Worm (Caenorhabditis elegans) whole organism, young adult: ENCODE data around the gene shw-1.

Experiments used
- B0035.1 ChIP-seq: sonication (generic microtip); optimal IDR thresholded peaks from 2 replicates; lab custom pipeline; 2016; ENCODE audit warnings: missing genetic modification characterization, mild to moderate bottlenecking, missing compliant biosample characterization, missing genotype, missing genetic modification reagents
- B0261.1 ChIP-seq: sonication (generic microtip); optimal IDR thresholded peaks from 2 replicates; lab custom pipeline; 2016; ENCODE audit warnings: mild to moderate bottlenecking, missing genetic modification characterization, moderate library complexity, missing compliant biosample characterization
- B0336.3 ChIP-seq: fragments of 200-800 bp; sonication (Bioruptor generic); IDR thresholded peaks from 2 replicates; pipeline ENCODE4 v1.3.6; 2022; ENCODE audit warnings: missing genetic modification characterization, missing compliant biosample characterization
- C06A6.2 ChIP-seq: fragments of 200-800 bp; sonication (Bioruptor generic); conservative IDR thresholded peaks from 2 replicates; pipeline ENCODE4 v1.3.6; 2022; ENCODE audit warnings: missing genetic modification characterization, missing compliant biosample characterization
- C17E4.6 ChIP-seq: fragments of 200-800 bp; sonication (Bioruptor generic); IDR thresholded peaks from 2 replicates; pipeline ENCODE4 v1.3.6; 2022; ENCODE audit warnings: missing genetic modification reagents, missing genetic modification characterization, missing compliant biosample characterization
- D2030.7 ChIP-seq: fragments of 200-800 bp; sonication (Bioruptor generic); IDR thresholded peaks from 2 replicates; pipeline ENCODE4 v1.3.6; 2022; ENCODE audit warnings: missing genetic modification reagents, missing genetic modification characterization, missing compliant biosample characterization
- F33H1.4 ChIP-seq: fragments of 200-800 bp; sonication (Bioruptor generic); IDR thresholded peaks from 2 replicates; pipeline ENCODE4 v1.3.6; 2022; ENCODE audit warnings: missing genetic modification reagents, missing genetic modification characterization, missing compliant biosample characterization
- F49E8.2 ChIP-seq: sonication (generic microtip); optimal IDR thresholded peaks from 3 replicates; lab custom pipeline; 2017; ENCODE audit warnings: missing genetic modification characterization, mild to moderate bottlenecking, missing compliant biosample characterization, antibody characterized with exemption, moderate library complexity; ENCODE audit not compliant: insufficient read depth
- Y53G8AR.9 ChIP-seq: fragments of 200-800 bp; sonication (Bioruptor generic); conservative IDR thresholded peaks from 2 replicates; pipeline ENCODE4 v1.3.6; 2022; ENCODE audit warnings: missing genetic modification reagents, missing genetic modification characterization, missing compliant biosample characterization
- Y79H2A.3 ChIP-seq: fragments of 200-800 bp; sonication (Bioruptor generic); conservative IDR thresholded peaks from 2 replicates; pipeline ENCODE4 v1.3.6; 2022; ENCODE audit warnings: missing genetic modification reagents, missing genetic modification characterization, missing compliant biosample characterization
- Y95B8A.8 ChIP-seq: fragments of 200-800 bp; sonication (Bioruptor generic); IDR thresholded peaks from 2 replicates; pipeline ENCODE4 v1.3.6; 2022; ENCODE audit warnings: missing genetic modification reagents, missing genetic modification characterization, missing compliant biosample characterization
- ZK185.1 ChIP-seq: sonication (generic microtip); optimal IDR thresholded peaks from 2 replicates; lab custom pipeline; 2016; ENCODE audit warnings: mild to moderate bottlenecking, missing genetic modification characterization, missing compliant biosample characterization; ENCODE audit not compliant: poor library complexity, severe bottlenecking
- athp-1 ChIP-seq: sonication (generic microtip); optimal IDR thresholded peaks from 2 replicates; lab custom pipeline; 2017; ENCODE audit warnings: mild to moderate bottlenecking, missing genetic modification characterization, missing compliant biosample characterization
- attf-5 ChIP-seq: fragments of 200-800 bp; sonication (Bioruptor generic); optimal IDR thresholded peaks from 2 replicates; lab custom pipeline; 2018; ENCODE audit warnings: mild to moderate bottlenecking, missing genetic modification characterization, missing compliant biosample characterization
- bed-2 ChIP-seq: fragments of 200-800 bp; sonication (Bioruptor generic); IDR thresholded peaks from 2 replicates; pipeline ENCODE4 v1.3.6; 2022; ENCODE audit warnings: missing genetic modification reagents, missing genetic modification characterization, missing compliant biosample characterization
- cebp-1 ChIP-seq, 2 experiments: fragments of 200-800 bp in 1 of 2; sonication (Bioruptor generic) in 1 of 2; sonication (generic microtip) in 1 of 2; IDR thresholded peaks in 1 of 2; optimal IDR thresholded peaks in 1 of 2; 2 replicates each; pipeline versions ENCODE4 v1.3.6 to Lab custom; 2017 to 2022; ENCODE audit warnings: missing compliant biosample characterization in 2 of 2, missing genetic modification characterization in 2 of 2, mild to moderate bottlenecking in 1 of 2, missing genetic modification reagents in 1 of 2, moderate library complexity in 1 of 2
- ceh-100 ChIP-seq: fragments of 200-800 bp; sonication (Bioruptor generic); IDR thresholded peaks from 2 replicates; pipeline ENCODE4 v1.3.6; 2022; ENCODE audit warnings: missing genetic modification reagents, missing genetic modification characterization, missing compliant biosample characterization
- ceh-40 ChIP-seq: fragments of 200-800 bp; sonication (Bioruptor generic); IDR thresholded peaks from 2 replicates; pipeline ENCODE4 v1.3.6; 2022; ENCODE audit warnings: missing genetic modification characterization, missing compliant biosample characterization
- ceh-58 ChIP-seq: fragments of 200-800 bp; sonication (Bioruptor generic); IDR thresholded peaks from 2 replicates; pipeline ENCODE4 v1.3.6; 2022; ENCODE audit warnings: missing genetic modification characterization, missing compliant biosample characterization
- ceh-91 ChIP-seq: fragments of 200-800 bp; sonication (Bioruptor generic); IDR thresholded peaks from 2 replicates; pipeline ENCODE4 v1.3.6; 2022; ENCODE audit warnings: missing genetic modification reagents, missing genetic modification characterization, missing compliant biosample characterization
- ets-4 ChIP-seq: fragments of 200-800 bp; sonication (Bioruptor generic); optimal IDR thresholded peaks from 2 replicates; lab custom pipeline; 2018; ENCODE audit warnings: mild to moderate bottlenecking, missing genetic modification characterization, missing compliant biosample characterization
- him-1 ChIP-seq: sonication (generic microtip); optimal IDR thresholded peaks from 2 replicates; lab custom pipeline; 2016; ENCODE audit warnings: missing genotype, missing genetic modification reagents, missing genetic modification characterization, missing compliant biosample characterization
- hlh-12 ChIP-seq: sonication (generic microtip); optimal IDR thresholded peaks from 2 replicates; lab custom pipeline; 2016; ENCODE audit warnings: missing genetic modification characterization, missing compliant biosample characterization
- hmg-20 ChIP-seq: fragments of 200-800 bp; sonication (Bioruptor generic); IDR thresholded peaks from 2 replicates; pipeline ENCODE4 v1.3.6; 2022; ENCODE audit warnings: missing genetic modification reagents, missing genetic modification characterization, missing compliant biosample characterization
- hrde-1 ChIP-seq: sonication (generic microtip); optimal IDR thresholded peaks from 2 replicates; lab custom pipeline; 2016; ENCODE audit warnings: missing genetic modification characterization, mild to moderate bottlenecking, missing compliant biosample characterization, moderate library complexity, missing genotype, missing genetic modification reagents, borderline replicate concordance
- hsf-1 ChIP-seq: fragments of 200-800 bp; sonication (Bioruptor generic); IDR thresholded peaks from 2 replicates; pipeline ENCODE4 v1.3.6; 2022; ENCODE audit warnings: missing genetic modification reagents, missing genetic modification characterization, missing compliant biosample characterization
- let-526 ChIP-seq: fragments of 200-800 bp; sonication (Bioruptor generic); IDR thresholded peaks from 2 replicates; pipeline ENCODE4 v1.3.6; 2022; ENCODE audit warnings: missing genetic modification reagents, missing genetic modification characterization, missing compliant biosample characterization
- lin-26 ChIP-seq: fragments of 200-800 bp; sonication (Bioruptor generic); IDR thresholded peaks from 2 replicates; pipeline ENCODE4 v1.3.6; 2022; ENCODE audit warnings: missing genetic modification reagents, missing genetic modification characterization, missing compliant biosample characterization
- lin-35 ChIP-seq, 3 experiments: fragments of 150-350 bp in 2 of 3; sonication (generic microtip) in 1 of 3; optimal IDR thresholded peaks; 2 replicates each; lab custom pipeline; 2014 to 2018; ENCODE audit warnings: missing biosample characterization in 3 of 3, missing genetic modification characterization in 3 of 3, missing genetic modification reagents in 3 of 3
- lin-40 ChIP-seq: sonication (generic microtip); optimal IDR thresholded peaks from 2 replicates; lab custom pipeline; 2016; ENCODE audit warnings: missing genetic modification characterization, mild to moderate bottlenecking, missing compliant biosample characterization, missing genotype, missing genetic modification reagents
- lsl-1 ChIP-seq: fragments of 200-800 bp; sonication (Bioruptor generic); optimal IDR thresholded peaks from 2 replicates; lab custom pipeline; 2018; ENCODE audit warnings: mild to moderate bottlenecking, missing genetic modification characterization, moderate library complexity, missing compliant biosample characterization
- madf-3 ChIP-seq: fragments of 200-800 bp; sonication (Bioruptor generic); IDR thresholded peaks from 2 replicates; pipeline ENCODE4 v1.3.6; 2022; ENCODE audit warnings: missing genetic modification reagents, missing genetic modification characterization, missing compliant biosample characterization
- mcd-1 ChIP-seq: fragments of 200-800 bp; sonication (Bioruptor generic); IDR thresholded peaks from 2 replicates; pipeline ENCODE4 v1.3.6; 2022; ENCODE audit warnings: missing genetic modification reagents, missing genetic modification characterization, missing compliant biosample characterization
- nfyb-1 ChIP-seq: fragments of 200-800 bp; sonication (Bioruptor generic); IDR thresholded peaks from 2 replicates; pipeline ENCODE4 v1.3.6; 2022; ENCODE audit warnings: missing genetic modification reagents, missing genetic modification characterization, missing compliant biosample characterization
- nhr-179 ChIP-seq: sonication (generic microtip); optimal IDR thresholded peaks from 2 replicates; lab custom pipeline; 2016; ENCODE audit warnings: mild to moderate bottlenecking, missing genetic modification characterization, missing compliant biosample characterization
- rec-8 ChIP-seq, 2 experiments: sonication (generic microtip); optimal IDR thresholded peaks; 2 replicates each; lab custom pipeline; 2016; ENCODE audit warnings: mild to moderate bottlenecking in 2 of 2, missing genetic modification characterization in 2 of 2, missing genetic modification reagents in 2 of 2, missing genotype in 2 of 2, missing biosample characterization in 1 of 2, missing compliant biosample characterization in 1 of 2, moderate library complexity in 1 of 2
- rpc-1 ChIP-seq, 2 experiments: fragments of 150-350 bp in 1 of 2; sonication (generic microtip) in 1 of 2; optimal IDR thresholded peaks; 2 replicates each; lab custom pipeline; 2014 to 2018; ENCODE audit warnings: missing biosample characterization in 1 of 2, missing genetic modification characterization in 1 of 2, missing genetic modification reagents in 1 of 2, missing genotype in 1 of 2
- snpc-4 ChIP-seq, 5 experiments: fragments of 150-350 bp in 1 of 5; sonication (generic microtip) in 4 of 5; optimal IDR thresholded peaks; 2 replicates each; lab custom pipeline; 2014 to 2018; ENCODE audit warnings: missing genetic modification characterization in 5 of 5, missing biosample characterization in 3 of 5, antibody characterized with exemption in 2 of 5, mild to moderate bottlenecking in 2 of 5, missing compliant biosample characterization in 2 of 5, missing genotype in 2 of 5, moderate library complexity in 2 of 5, missing genetic modification reagents in 1 of 5
- tlf-1 ChIP-seq: fragments of 200-800 bp; sonication (Bioruptor generic); optimal IDR thresholded peaks from 2 replicates; lab custom pipeline; 2018; ENCODE audit warnings: mild to moderate bottlenecking, missing genetic modification characterization, missing compliant biosample characterization
- unc-62 ChIP-seq: fragments of 150-350 bp; optimal IDR thresholded peaks from 2 replicates; lab custom pipeline; 2014; ENCODE audit warnings: missing biosample characterization, missing genetic modification reagents, missing genetic modification characterization
- ztf-25 ChIP-seq: fragments of 200-800 bp; sonication (Bioruptor generic); IDR thresholded peaks from 2 replicates; pipeline ENCODE4 v1.3.6; 2022; ENCODE audit warnings: missing genetic modification reagents, missing genetic modification characterization, missing compliant biosample characterization
- ztf-26 ChIP-seq: sonication (generic microtip); optimal IDR thresholded peaks from 2 replicates; lab custom pipeline; 2017; ENCODE audit warnings: missing genetic modification characterization, missing compliant biosample characterization
- ztf-28 ChIP-seq: fragments of 200-800 bp; sonication (Bioruptor generic); IDR thresholded peaks from 2 replicates; pipeline ENCODE4 v1.3.6; 2022; ENCODE audit warnings: missing genetic modification reagents, missing genetic modification characterization, missing compliant biosample characterization

shw-1 gene

ce11 chrII:8326228-8326960, 5.1 kb upstream of the shw-1 start (continued):
- TF ChIP-seq rec-8 (tag; optimal IDR thresholded peaks at IDR 0.05; lab: Kevin White, UChicago) (peak in 1 of 2 experiments; percentile 17), ceh-91 (GFP tag; lab: Robert Waterston, UW) (no peak), hrde-1 (tag; lab: Kevin White, UChicago) (peak; percentile 73), Y79H2A.3 (peak; percentile 52; the same call in 1 of the 2 replicates), Y53G8AR.9 (0 out of 2 replicates have a peak, but pooled peaks have one; percentile 50), let-526 (GFP tag; lab: Robert Waterston, UW) (no peak), lsl-1 (GFP tag; lab: Kevin White, UChicago) (peak; percentile 3), lin-40 (tag; lab: Kevin White, UChicago) (no peak), hmg-20 (GFP tag; lab: Robert Waterston, UW) (no peak), lin-26 (GFP tag; lab: Robert Waterston, UW) (0 out of 2 replicates have a peak, but pooled peaks have one; percentile 30), nhr-179 (tag; lab: Kevin White, UChicago) (no peak), hlh-12 (tag; lab: Kevin White, UChicago) (no peak), B0261.1 (tag; lab: Kevin White, UChicago) (no peak), hsf-1 (peak; percentile 44; the same call in 1 of the 2 replicates), ceh-58 (0 out of 2 replicates have a peak, but pooled peaks have one; percentile 48), snpc-4 (GFP tag; optimal IDR thresholded peaks at IDR 0.05; lab: Kevin White, UChicago) (peak; percentile 5), snpc-4 (tag; optimal IDR thresholded peaks at IDR 0.05; lab: Kevin White, UChicago) (peak in 1 of 4 experiments; percentile 17), ztf-25 (GFP tag; lab: Robert Waterston, UW) (0 out of 2 replicates have a peak, but pooled peaks have one; percentile 34), Y95B8A.8 (GFP tag; lab: Robert Waterston, UW) (no peak), F49E8.2 (peak; percentile 78), ceh-40 (GFP tag; lab: Robert Waterston, UW) (no peak), ztf-28 (GFP tag; lab: Robert Waterston, UW) (no peak), tlf-1 (GFP tag; lab: Kevin White, UChicago) (peak; percentile 51), ets-4 (no peak), bed-2 (no peak), C17E4.6 (0 out of 2 replicates have a peak, but pooled peaks have one; percentile 5), attf-5 (peak; percentile 2), madf-3 (GFP tag; lab: Robert Waterston, UW) (peak; percentile 85), B0035.1 (tag; lab: Kevin White, UChicago) (no peak), D2030.7 (GFP tag; lab: Robert Waterston, UW) (peak; percentile 37; the same call in 1 of the 2 replicates), ztf-26 (tag; lab: Kevin White, UChicago) (no peak), B0336.3 (peak; percentile 43; the same call in 1 of the 2 replicates), athp-1 (peak; percentile 14), nfyb-1 (GFP tag; lab: Robert Waterston, UW) (0 out of 2 replicates have a peak, but pooled peaks have one; percentile 56)

ce11 chrII:8325002-8325539, 3.8 kb upstream of the shw-1 start, which contains the start of the genes ran-3 and C26D10.3:
Gene ran-3 (minus strand): TSS chrII:8325052.
Gene C26D10.3 (plus strand): TSS chrII:8325386.
- TF ChIP-seq cebp-1 (GFP tag; IDR thresholded peaks at IDR 0.05; lab: Robert Waterston, UW) = no peak
- peak; percentile 43 for TF ChIP-seq cebp-1 (tag; optimal IDR thresholded peaks at IDR 0.05; lab: Kevin White, UChicago)
- no peak for TF ChIP-seq him-1 (tag; lab: Kevin White, UChicago)
- peak; percentile 49 for TF ChIP-seq attf-5
- peak; percentile 34; the same call in 1 of the 2 replicates for TF ChIP-seq ceh-100 (GFP tag; lab: Robert Waterston, UW)
- TF ChIP-seq F33H1.4 (GFP tag; lab: Robert Waterston, UW) = peak; percentile 19; the same call in 1 of the 2 replicates
- TF ChIP-seq mcd-1 (GFP tag; lab: Robert Waterston, UW) = 0 out of 2 replicates have a peak, but pooled peaks have one; percentile 16
- TF ChIP-seq lin-35 (GFP tag; optimal IDR thresholded peaks at IDR 0.05; lab: Kevin White, UChicago) = peak in 1 of 3 experiments; percentile 30
- no peak for TF ChIP-seq bed-2
- TF ChIP-seq snpc-4 (GFP tag; optimal IDR thresholded peaks at IDR 0.05; lab: Kevin White, UChicago) = no peak
- TF ChIP-seq snpc-4 (tag; optimal IDR thresholded peaks at IDR 0.05; lab: Kevin White, UChicago) = peak in 1 of 4 experiments; percentile 5
- TF ChIP-seq ZK185.1 = peak; percentile 46
- TF ChIP-seq C06A6.2 (GFP tag; lab: Robert Waterston, UW) = no peak
- peak; percentile 34 for TF ChIP-seq rpc-1 (optimal IDR thresholded peaks at IDR 0.05; lab: Kevin White, UChicago)
- TF ChIP-seq rpc-1 (tag; optimal IDR thresholded peaks at IDR 0.05; lab: Kevin White, UChicago) = no peak
- TF ChIP-seq unc-62 (GFP tag; lab: Kevin White, UChicago) = no peak
- 0 out of 2 replicates have a peak, but pooled peaks have one; percentile 10 for TF ChIP-seq lin-26 (GFP tag; lab: Robert Waterston, UW)
